Worm (Caenorhabditis elegans): Measurements from ENCODE around the gene fis-1.
"Not testable (repeated sequence)": the region's sequence is repeated elsewhere in the genome, so short reads cannot be mapped to it uniquely, and the experiment has no call there.

Gene fis-1

DNA sequence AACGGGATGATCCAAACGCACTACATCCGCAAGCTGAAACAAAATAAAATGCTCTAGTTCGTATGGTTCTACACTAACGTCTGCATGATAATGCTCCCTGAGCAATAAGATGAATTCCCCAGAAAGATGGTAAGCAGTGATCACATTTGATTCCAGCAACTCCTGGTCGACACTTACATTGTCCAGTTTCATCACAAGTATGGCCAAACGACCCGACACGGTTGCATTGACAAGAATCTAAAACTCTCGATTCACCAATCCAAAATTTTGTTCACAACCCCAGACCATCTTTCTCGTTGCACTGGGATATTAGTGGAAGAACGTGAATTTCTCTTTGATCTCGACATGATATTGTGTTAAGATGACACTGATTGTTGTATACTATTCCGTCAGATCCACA lies 15.1 kb downstream of the fis-1 start:
- no peak for TF ChIP-seq B0310.2 (tag; optimal IDR thresholded peaks at IDR 0.05)
- no peak for TF ChIP-seq hnd-1 (tag; optimal IDR thresholded peaks at IDR 0.05)
- TF ChIP-seq scrt-1 (GFP tag; IDR thresholded peaks at IDR 0.05): 0 out of 2 replicates have a peak, but pooled peaks have one; percentile 40
- no peak for TF ChIP-seq ceh-36 (tag; optimal IDR thresholded peaks at IDR 0.05)

DNA sequence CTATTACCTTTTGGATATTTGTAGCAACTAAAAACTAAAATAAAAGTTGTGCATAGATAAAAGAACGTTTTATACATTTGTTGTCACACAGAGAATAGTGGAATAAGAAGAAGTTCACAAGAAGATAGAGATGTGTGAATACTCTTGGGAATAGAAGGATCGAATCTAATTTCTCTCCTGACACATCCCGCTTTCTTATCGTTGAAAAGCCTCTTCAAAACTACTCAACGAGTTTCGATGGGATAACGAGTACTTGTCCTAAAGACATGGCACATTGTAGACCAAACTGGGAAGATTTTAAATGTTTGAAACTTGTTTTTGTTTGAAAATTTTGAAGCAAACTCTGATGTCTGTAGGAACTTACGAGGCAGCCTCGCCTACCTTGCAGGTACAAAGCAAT lies 17.5 kb downstream of the fis-1 start:
- TF ChIP-seq ama-1 (optimal IDR thresholded peaks at IDR 0.05) (no peak), flt-1 (GFP tag; IDR thresholded peaks at IDR 0.05) (no peak), pes-1 (GFP tag; IDR thresholded peaks at IDR 0.05) (no peak), hmg-4 (GFP tag; optimal IDR thresholded peaks at IDR 0.05) (no peak), tbx-37 (GFP tag; conservative IDR thresholded peaks at IDR 0.05) (no peak), scrt-1 (GFP tag; IDR thresholded peaks at IDR 0.05) (no peak), B0310.2 (tag; optimal IDR thresholded peaks at IDR 0.05) (no peak), hmbx-1 (tag; optimal IDR thresholded peaks at IDR 0.05) (no peak), sea-1 (GFP tag; conservative IDR thresholded peaks at IDR 0.05) (no peak), tra-4 (tag; optimal IDR thresholded peaks at IDR 0.05) (no peak), ets-7 (tag; optimal IDR thresholded peaks at IDR 0.05) (no peak), tbx-11 (GFP tag; IDR thresholded peaks at IDR 0.05) (no peak), F13C5.2 (tag; optimal IDR thresholded peaks at IDR 0.05) (no peak), ceh-13 (GFP tag; optimal IDR thresholded peaks at IDR 0.05) (no peak)

DNA sequence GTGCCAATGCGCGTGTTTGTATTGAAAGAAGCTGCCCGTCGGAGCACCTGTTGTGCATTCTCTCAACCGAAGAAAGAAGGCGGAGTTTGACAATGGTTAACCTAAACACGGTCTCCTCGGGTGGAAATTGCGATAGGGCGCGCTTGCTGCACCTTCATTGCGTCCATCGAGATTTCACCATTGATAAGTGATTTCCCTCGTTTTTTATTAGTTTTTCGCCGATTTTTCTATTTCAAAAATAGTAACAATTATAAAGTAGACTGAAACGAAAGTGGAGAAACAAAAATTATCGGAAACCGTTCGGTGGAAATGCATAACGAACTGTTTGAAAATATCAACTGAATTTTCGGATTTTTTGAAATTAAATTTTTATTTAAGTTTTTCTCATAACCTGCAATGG lies 20.1 kb downstream of the fis-1 start, which contains the start of gene agr-1:
Gene agr-1, minus strand, starts transcription at position 101 of the 400 bp plus-strand sequence.
- TF ChIP-seq aly-1 (tag; optimal IDR thresholded peaks at IDR 0.05); ama-1 (optimal IDR thresholded peaks at IDR 0.05); tbx-11 (GFP tag; IDR thresholded peaks at IDR 0.05): not testable (repeated sequence)

DNA sequence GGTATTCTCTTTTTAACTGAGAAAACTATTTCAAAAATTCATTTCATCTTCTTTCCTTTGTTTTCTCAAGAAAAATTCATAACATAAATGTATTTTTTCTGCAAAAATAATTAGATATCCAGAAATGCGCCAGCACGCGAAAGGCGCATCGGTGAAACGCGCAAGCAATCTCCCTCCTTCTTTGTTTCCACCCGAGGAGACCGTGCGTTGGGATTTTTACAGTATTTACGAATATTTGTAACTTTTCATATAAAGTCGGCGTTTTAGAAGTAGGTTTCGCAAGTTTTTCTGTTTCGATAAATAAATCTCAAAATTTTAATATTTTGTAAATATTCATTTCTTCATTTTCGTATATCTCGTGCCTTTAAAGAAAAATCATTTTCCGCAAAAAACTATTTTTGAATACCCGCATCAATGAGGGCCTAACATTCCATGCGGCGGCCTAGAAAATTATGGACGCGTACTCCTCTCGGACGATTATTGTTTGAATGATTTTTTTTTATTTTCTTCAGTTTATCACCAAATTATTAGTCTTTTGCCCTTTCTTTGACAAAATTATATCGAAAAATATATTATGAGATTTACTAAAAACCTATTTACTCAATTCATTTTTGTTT lies 21.6 kb downstream of the fis-1 start, which contains the start of gene ssup-72:
Gene ssup-72, plus strand, starts transcription at position 181 of the 617 bp plus-strand sequence.
- peak; percentile 75 for TF ChIP-seq tbx-37 (GFP tag; conservative IDR thresholded peaks at IDR 0.05)
- peak; percentile 35 for TF ChIP-seq hmg-4 (GFP tag; optimal IDR thresholded peaks at IDR 0.05)
- no peak for TF ChIP-seq sea-1 (GFP tag; conservative IDR thresholded peaks at IDR 0.05)
- TF ChIP-seq flt-1 (GFP tag; IDR thresholded peaks at IDR 0.05): no peak

DNA sequence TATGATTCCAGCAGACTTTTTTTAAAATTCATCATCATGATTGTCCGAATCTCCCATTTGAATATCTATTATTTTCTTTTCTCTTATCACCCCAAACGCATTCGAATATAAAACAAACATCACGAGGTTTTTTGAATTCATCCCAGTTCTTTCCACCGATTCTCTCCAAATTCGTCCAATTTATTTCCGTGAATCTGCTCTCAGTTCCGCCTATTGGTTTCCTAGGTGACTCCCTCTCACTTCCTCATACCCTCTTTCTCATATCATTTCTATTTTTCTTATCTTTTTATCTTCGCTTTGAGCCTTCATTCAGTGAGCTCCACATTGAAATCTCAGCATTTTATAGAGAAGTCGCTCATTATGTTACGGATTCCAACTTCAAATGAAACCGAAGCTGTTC lies 24.1 kb downstream of the fis-1 start, which contains the start of gene T13C2.7:
Gene T13C2.7, plus strand, starts transcription at position 301 of the 400 bp plus-strand sequence.
- TF ChIP-seq tbx-37 (GFP tag; conservative IDR thresholded peaks at IDR 0.05) (no peak), ceh-13 (GFP tag; optimal IDR thresholded peaks at IDR 0.05) (no peak), tbx-11 (GFP tag; IDR thresholded peaks at IDR 0.05) (no peak), F13C5.2 (tag; optimal IDR thresholded peaks at IDR 0.05) (no peak), ets-7 (tag; optimal IDR thresholded peaks at IDR 0.05) (no peak), hnd-1 (tag; optimal IDR thresholded peaks at IDR 0.05) (no peak), hmbx-1 (tag; optimal IDR thresholded peaks at IDR 0.05) (no peak), hmg-4 (GFP tag; optimal IDR thresholded peaks at IDR 0.05) (no peak), scrt-1 (GFP tag; IDR thresholded peaks at IDR 0.05) (no peak), tra-4 (tag; optimal IDR thresholded peaks at IDR 0.05) (no peak), ama-1 (optimal IDR thresholded peaks at IDR 0.05) (no peak), sea-1 (GFP tag; conservative IDR thresholded peaks at IDR 0.05) (no peak), flt-1 (GFP tag; IDR thresholded peaks at IDR 0.05) (no peak), ceh-36 (tag; optimal IDR thresholded peaks at IDR 0.05) (no peak), B0310.2 (tag; optimal IDR thresholded peaks at IDR 0.05) (no peak)

DNA sequence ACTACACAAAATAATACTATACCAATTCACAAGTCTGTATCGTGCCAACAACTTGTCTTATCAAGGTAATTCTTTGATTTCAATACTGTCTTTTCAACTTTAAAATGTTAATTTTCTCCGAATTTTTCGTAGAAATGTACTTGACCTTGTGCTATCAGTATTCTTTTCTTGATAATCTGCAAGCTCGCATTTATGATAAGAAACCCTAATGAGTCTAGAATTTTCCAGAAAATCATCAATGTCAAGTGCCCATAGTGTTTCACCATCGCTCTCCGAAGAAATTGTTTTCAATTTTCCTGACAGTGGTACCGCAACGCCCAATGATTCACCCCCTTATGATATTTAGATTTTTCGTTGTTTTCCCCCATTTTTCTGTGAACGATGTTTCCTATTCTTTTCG lies 26.3 kb downstream of the fis-1 start:
- TF ChIP-seq tbx-37 (GFP tag; conservative IDR thresholded peaks at IDR 0.05) (no peak), ets-7 (tag; optimal IDR thresholded peaks at IDR 0.05) (no peak), hnd-1 (tag; optimal IDR thresholded peaks at IDR 0.05) (no peak), ceh-36 (tag; optimal IDR thresholded peaks at IDR 0.05) (no peak), flt-1 (GFP tag; IDR thresholded peaks at IDR 0.05) (no peak), tra-4 (tag; optimal IDR thresholded peaks at IDR 0.05) (no peak), hmg-4 (GFP tag; optimal IDR thresholded peaks at IDR 0.05) (no peak), pes-1 (GFP tag; IDR thresholded peaks at IDR 0.05) (no peak), tbx-11 (GFP tag; IDR thresholded peaks at IDR 0.05) (no peak)

DNA sequence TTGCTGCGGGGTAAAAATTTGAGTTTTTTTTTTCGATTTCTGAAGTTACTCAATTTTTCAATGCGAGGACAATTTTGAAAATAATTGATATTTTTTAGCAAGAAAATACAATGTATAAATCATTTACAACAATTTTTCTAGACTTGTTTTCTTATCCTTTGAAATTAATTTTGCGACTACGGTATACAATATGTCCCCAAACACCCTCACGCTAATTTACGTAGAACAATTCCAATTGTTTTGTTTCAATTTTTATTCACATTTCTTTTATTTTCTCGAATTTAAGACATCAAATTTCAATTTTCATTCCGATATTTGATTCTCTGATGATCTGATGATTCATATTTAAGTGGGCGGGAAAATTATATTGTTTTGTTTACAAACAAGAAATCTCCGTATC lies 27.0 kb downstream of the fis-1 start:
- TF ChIP-seq aly-1 (tag; optimal IDR thresholded peaks at IDR 0.05): no peak
- no peak for TF ChIP-seq F13C5.2 (tag; optimal IDR thresholded peaks at IDR 0.05)
- no peak for TF ChIP-seq flt-1 (GFP tag; IDR thresholded peaks at IDR 0.05)
- TF ChIP-seq pes-1 (GFP tag; IDR thresholded peaks at IDR 0.05): no peak
- TF ChIP-seq scrt-1 (GFP tag; IDR thresholded peaks at IDR 0.05): no peak
- TF ChIP-seq hmg-4 (GFP tag; optimal IDR thresholded peaks at IDR 0.05): no peak
- TF ChIP-seq ceh-36 (tag; optimal IDR thresholded peaks at IDR 0.05): no peak

DNA sequence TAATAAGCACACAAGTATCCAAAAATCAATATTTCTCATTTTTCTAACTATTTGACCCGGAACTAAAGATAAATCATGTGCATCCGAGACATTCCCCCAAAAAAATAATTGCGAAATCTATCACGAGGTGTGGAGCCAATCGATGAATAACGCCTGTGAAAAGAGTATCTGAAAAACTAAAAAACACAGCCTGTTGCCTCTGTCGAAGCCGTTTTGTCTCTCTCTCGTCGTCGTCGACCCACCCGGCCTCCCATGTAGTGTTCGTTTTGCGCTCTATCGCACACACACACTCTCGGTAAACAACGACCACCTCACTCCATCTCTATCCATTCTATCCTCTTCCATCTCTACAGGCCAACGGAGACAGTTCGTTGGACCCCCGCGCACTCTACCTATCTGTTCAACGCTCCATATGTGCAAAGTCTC lies 27.8 kb downstream of the fis-1 start:
- peak; percentile 50 for TF ChIP-seq hmg-4 (GFP tag; optimal IDR thresholded peaks at IDR 0.05)
- TF ChIP-seq scrt-1 (GFP tag; IDR thresholded peaks at IDR 0.05): no peak

DNA sequence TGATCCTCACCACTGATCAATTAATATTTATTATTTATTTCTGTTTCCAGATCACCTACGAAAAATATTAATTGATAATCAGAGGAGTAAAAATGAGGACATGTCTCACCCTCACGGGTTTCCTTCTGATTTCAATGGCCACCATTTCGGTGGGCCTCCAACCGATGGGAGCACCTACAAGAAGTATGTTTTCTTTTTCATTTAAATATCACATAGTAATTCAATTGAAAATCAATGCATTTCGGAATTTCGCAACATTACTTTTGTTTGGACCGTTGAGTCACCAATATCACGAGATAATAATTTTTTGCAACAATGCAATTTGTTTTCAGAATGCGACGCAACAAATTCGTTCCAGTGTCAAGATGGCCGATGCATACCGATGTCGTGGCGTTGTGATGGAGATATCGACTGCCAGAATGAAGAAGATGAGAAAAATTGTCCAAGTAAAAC lies 28.4 kb downstream of the fis-1 start, which contains the start of gene gldi-2:
Gene gldi-2, plus strand, starts transcription at position 51 of the 453 bp plus-strand sequence.
- TF ChIP-seq ceh-36 (tag; optimal IDR thresholded peaks at IDR 0.05) (no peak), sea-1 (GFP tag; conservative IDR thresholded peaks at IDR 0.05) (no peak), ceh-13 (GFP tag; optimal IDR thresholded peaks at IDR 0.05) (no peak), flt-1 (GFP tag; IDR thresholded peaks at IDR 0.05) (no peak), B0310.2 (tag; optimal IDR thresholded peaks at IDR 0.05) (no peak), scrt-1 (GFP tag; IDR thresholded peaks at IDR 0.05) (no peak), F13C5.2 (tag; optimal IDR thresholded peaks at IDR 0.05) (no peak), hmbx-1 (tag; optimal IDR thresholded peaks at IDR 0.05) (no peak), ets-7 (tag; optimal IDR thresholded peaks at IDR 0.05) (no peak), tra-4 (tag; optimal IDR thresholded peaks at IDR 0.05) (no peak), aly-1 (tag; optimal IDR thresholded peaks at IDR 0.05) (no peak), tbx-11 (GFP tag; IDR thresholded peaks at IDR 0.05) (no peak), tbx-37 (GFP tag; conservative IDR thresholded peaks at IDR 0.05) (no peak), hnd-1 (tag; optimal IDR thresholded peaks at IDR 0.05) (no peak), pes-1 (GFP tag; IDR thresholded peaks at IDR 0.05) (no peak), hmg-4 (GFP tag; optimal IDR thresholded peaks at IDR 0.05) (no peak), ama-1 (optimal IDR thresholded peaks at IDR 0.05) (no peak)
